Fruit fly (Drosophila melanogaster): ENCODE results near the gene Drsl3.

Gene Drsl3

DNA sequence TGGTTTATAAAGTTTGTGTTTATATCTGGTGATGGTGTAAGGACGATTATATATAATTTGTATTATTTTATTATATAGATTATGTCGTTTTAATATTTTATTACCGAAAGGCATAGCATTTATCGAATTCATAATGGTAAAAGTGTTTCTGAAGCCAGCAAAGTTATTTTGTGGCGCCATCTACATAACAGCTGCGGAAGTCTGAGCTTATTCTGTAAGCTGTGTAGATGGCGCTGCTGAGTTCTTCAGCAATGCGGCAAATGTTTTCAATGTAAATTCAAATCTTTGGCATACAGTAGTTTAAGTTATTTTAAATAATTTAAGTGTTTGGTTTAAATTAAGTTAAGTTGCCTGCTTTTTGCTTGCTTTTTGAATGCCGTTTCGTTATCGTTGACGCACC is 26.4 kb upstream of the Drsl3 start (continued):
- no peak for TF ChIP-seq mirr (GFP tag; optimal IDR thresholded peaks at IDR 0.05)
- TF ChIP-seq Myb (GFP tag; optimal IDR thresholded peaks at IDR 0.05) = no peak
- TF ChIP-seq CG15601 (tag; optimal IDR thresholded peaks at IDR 0.05) = no peak
- TF ChIP-seq Xbp1 (GFP tag; optimal IDR thresholded peaks at IDR 0.05) = peak; percentile 31
- no peak for TF ChIP-seq crc (GFP tag; optimal IDR thresholded peaks at IDR 0.05)
- TF ChIP-seq CG10366 (GFP tag; IDR thresholded peaks at IDR 0.05) = peak; percentile 48
- no peak for TF ChIP-seq CG13287 (GFP tag; IDR thresholded peaks at IDR 0.05; ENCODE audit: partially characterized antibody)
- no peak for TF ChIP-seq CG5953 (GFP tag; IDR thresholded peaks at IDR 0.05)
- TF ChIP-seq CG1529 (GFP tag; optimal IDR thresholded peaks at IDR 0.05) = no peak
- TF ChIP-seq CG3407 (GFP tag; optimal IDR thresholded peaks at IDR 0.05) = no peak
- TF ChIP-seq dm (GFP tag; optimal IDR thresholded peaks at IDR 0.05) = no peak
- no peak for TF ChIP-seq Pdp1 (GFP tag; optimal IDR thresholded peaks at IDR 0.05)
- no peak for TF ChIP-seq Taf1 (GFP tag; IDR thresholded peaks at IDR 0.05)
- no peak for TF ChIP-seq CG8089 (GFP tag; optimal IDR thresholded peaks at IDR 0.05)
- peak; percentile 28; the same call in 1 of the 2 replicates for TF ChIP-seq CG3847 (GFP tag; IDR thresholded peaks at IDR 0.05)
- no peak for TF ChIP-seq CG1602 (GFP tag; optimal IDR thresholded peaks at IDR 0.05)
- TF ChIP-seq CG8765 (GFP tag; IDR thresholded peaks at IDR 0.05) = no peak
- no peak for TF ChIP-seq gro (GFP tag; optimal IDR thresholded peaks at IDR 0.05)
- TF ChIP-seq gcm2 (GFP tag; optimal IDR thresholded peaks at IDR 0.05) = no peak
- TF ChIP-seq CG10431 (GFP tag; optimal IDR thresholded peaks at IDR 0.05) = no peak
- TF ChIP-seq CG7987 (GFP tag; optimal IDR thresholded peaks at IDR 0.05) = no peak
- TF ChIP-seq CG15011 (GFP tag; optimal IDR thresholded peaks at IDR 0.05) = no peak
- TF ChIP-seq D (optimal IDR thresholded peaks at IDR 0.05) = no peak
- TF ChIP-seq D (GFP tag; optimal IDR thresholded peaks at IDR 0.05) = no peak
- TF ChIP-seq mld (GFP tag; IDR thresholded peaks at IDR 0.05; ENCODE audit: partially characterized antibody) = no peak
- TF ChIP-seq CG8944 (GFP tag; optimal IDR thresholded peaks at IDR 0.05) = no peak
- no peak for TF ChIP-seq zen2 (GFP tag; IDR thresholded peaks at IDR 0.05; ENCODE audit: partially characterized antibody)
- TF ChIP-seq Optix (GFP tag; IDR thresholded peaks at IDR 0.05) = no peak
- no peak for TF ChIP-seq Oli (tag; optimal IDR thresholded peaks at IDR 0.05)
- TF ChIP-seq fd102C (GFP tag; optimal IDR thresholded peaks at IDR 0.05) = no peak
- TF ChIP-seq CG43689 (GFP tag; IDR thresholded peaks at IDR 0.05) = no peak
- TF ChIP-seq chn (GFP tag; optimal IDR thresholded peaks at IDR 0.05) = no peak
- TF ChIP-seq Hr78 (GFP tag; optimal IDR thresholded peaks at IDR 0.05) = no peak
- TF ChIP-seq vvl (GFP tag; IDR thresholded peaks at IDR 0.05) = peak; percentile 22; the same call in 1 of the 2 replicates
- peak; percentile 40; the same call in 1 of the 2 replicates for TF ChIP-seq CG32772 (GFP tag; IDR thresholded peaks at IDR 0.05)
- TF ChIP-seq Atf-2 (GFP tag; optimal IDR thresholded peaks at IDR 0.05) = no peak
- no peak for TF ChIP-seq pros (GFP tag; optimal IDR thresholded peaks at IDR 0.05)
- no peak for TF ChIP-seq Sry-δ (GFP tag; optimal IDR thresholded peaks at IDR 0.05)
- TF ChIP-seq CG12236 (GFP tag; optimal IDR thresholded peaks at IDR 0.05) = no peak
- peak; percentile 21 for TF ChIP-seq phol (tag; optimal IDR thresholded peaks at IDR 0.05)
- no peak for TF ChIP-seq shn (GFP tag; optimal IDR thresholded peaks at IDR 0.05)
- TF ChIP-seq NK7.1 (GFP tag; optimal IDR thresholded peaks at IDR 0.05) = no peak
- TF ChIP-seq CG33557 (GFP tag; optimal IDR thresholded peaks at IDR 0.05) = no peak
- no peak for TF ChIP-seq CG17912 (GFP tag; optimal IDR thresholded peaks at IDR 0.05)
- TF ChIP-seq Sry-β (GFP tag; optimal IDR thresholded peaks at IDR 0.05) = no peak
- TF ChIP-seq ATbp (GFP tag; optimal IDR thresholded peaks at IDR 0.05) = no peak
- no peak for TF ChIP-seq stc (GFP tag; IDR thresholded peaks at IDR 0.05)
- no peak for TF ChIP-seq Vsx1 (GFP tag; optimal IDR thresholded peaks at IDR 0.05)
- TF ChIP-seq CG11456 (GFP tag; IDR thresholded peaks at IDR 0.05) = peak; percentile 93
- TF ChIP-seq Elba2 (GFP tag; optimal IDR thresholded peaks at IDR 0.05) = no peak
- TF ChIP-seq org-1 (GFP tag; optimal IDR thresholded peaks at IDR 0.05) = no peak
- peak; percentile 34 for TF ChIP-seq CG4820 (GFP tag; optimal IDR thresholded peaks at IDR 0.05)
